Worm (Caenorhabditis elegans) whole organism, L1 larva: ENCODE results near the gene samp-1.

Source experiments
- egl-13 ChIP-seq: sonication (generic microtip); optimal IDR thresholded peaks from 2 replicates; lab custom pipeline; 2016; ENCODE audit warnings: missing genotype, missing genetic modification reagents, missing genetic modification characterization, missing compliant biosample characterization
- elt-3 ChIP-seq, 6 experiments: fragments of 150-350 bp in 1 of 6; sonication (generic microtip); optimal IDR thresholded peaks; 2 replicates each; lab custom pipeline; 2017 to 2018; ENCODE audit warnings: missing biosample characterization in 6 of 6, missing genetic modification characterization in 6 of 6, inconsistent platforms in 1 of 6
- fkh-10 ChIP-seq: sonication (generic microtip); optimal IDR thresholded peaks from 2 replicates; lab custom pipeline; 2017; ENCODE audit warnings: missing biosample characterization, missing genetic modification reagents, missing genetic modification characterization
- lin-13 ChIP-seq: fragments of 150-350 bp; optimal IDR thresholded peaks from 2 replicates; lab custom pipeline; 2014; ENCODE audit warnings: missing biosample characterization, missing genetic modification reagents, missing genetic modification characterization
- lin-35 ChIP-seq, 2 experiments: fragments of 150-350 bp; optimal IDR thresholded peaks; 2 replicates each; lab custom pipeline; 2014; ENCODE audit warnings: missing biosample characterization in 2 of 2, missing genetic modification characterization in 2 of 2, missing genetic modification reagents in 2 of 2
- mdl-1 ChIP-seq, 2 experiments: fragments of 150-350 bp; optimal IDR thresholded peaks; 2 replicates each; lab custom pipeline; 2014 to 2017; ENCODE audit warnings: missing biosample characterization in 2 of 2, missing genetic modification characterization in 2 of 2, inconsistent platforms in 1 of 2
- nhr-11 ChIP-seq: fragments of 150-350 bp; optimal IDR thresholded peaks from 2 replicates; lab custom pipeline; 2014; ENCODE audit warnings: missing biosample characterization, missing genetic modification characterization
- nhr-237 ChIP-seq: fragments of 150-350 bp; optimal IDR thresholded peaks from 2 replicates; lab custom pipeline; 2014; ENCODE audit warnings: missing biosample characterization, missing genetic modification characterization
- nhr-76 ChIP-seq: sonication (generic microtip); optimal IDR thresholded peaks from 2 replicates; lab custom pipeline; 2017; ENCODE audit warnings: missing biosample characterization, missing genetic modification characterization
- pqm-1 ChIP-seq: sonication (generic microtip); optimal IDR thresholded peaks from 3 replicates; lab custom pipeline; 2017; ENCODE audit warnings: missing biosample characterization, missing genetic modification characterization
- unc-62 ChIP-seq: fragments of 150-350 bp; optimal IDR thresholded peaks from 2 replicates; lab custom pipeline; 2014; ENCODE audit warnings: missing biosample characterization, missing genetic modification reagents, missing genetic modification characterization
- unc-98 ChIP-seq: fragments of 200-800 bp; sonication (Bioruptor generic); IDR thresholded peaks from 2 replicates; pipeline ENCODE4 v1.3.6; 2022; ENCODE audit warnings: missing genetic modification characterization, missing compliant biosample characterization

DNA sequence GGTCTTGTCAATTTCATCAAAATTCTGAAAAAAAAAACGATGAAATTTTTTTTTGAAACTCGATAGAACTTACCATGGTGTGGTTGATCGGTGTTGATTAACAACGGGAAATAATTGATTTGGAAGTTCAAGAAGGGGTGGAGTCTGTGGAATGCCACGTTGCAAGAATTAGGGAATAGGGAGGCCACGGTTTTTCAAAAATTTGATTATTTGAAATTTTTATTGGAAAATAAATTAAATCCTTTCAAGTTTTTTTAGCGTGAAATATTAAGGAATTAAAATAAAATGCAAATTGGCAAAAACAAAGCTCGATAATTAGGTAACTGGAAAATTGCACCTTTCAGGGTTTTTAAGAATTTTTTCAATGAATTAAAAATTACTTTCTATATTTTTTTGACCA is 36.8 kb downstream of the samp-1 start, which contains the start of gene rmd-3:
- no peak for TF ChIP-seq elt-3 (tag; optimal IDR thresholded peaks at IDR 0.05; lab: Kevin White, UChicago)
- no peak for TF ChIP-seq nhr-237 (tag; lab: Kevin White, UChicago)
- TF ChIP-seq lin-13 = no peak
- TF ChIP-seq lin-35 (GFP tag; optimal IDR thresholded peaks at IDR 0.05; lab: Kevin White, UChicago) = no peak
- no peak for TF ChIP-seq egl-13 (tag; lab: Kevin White, UChicago)
- TF ChIP-seq nhr-76 (tag; lab: Kevin White, UChicago) = no peak
- TF ChIP-seq nhr-11 (tag; lab: Kevin White, UChicago) = no peak
- TF ChIP-seq fkh-10 (GFP tag; lab: Kevin White, UChicago) = no peak
- TF ChIP-seq mdl-1 (tag; optimal IDR thresholded peaks at IDR 0.05; lab: Kevin White, UChicago) = no peak
- TF ChIP-seq pqm-1 (tag; lab: Kevin White, UChicago) = no peak
- TF ChIP-seq unc-98 (GFP tag; lab: Robert Waterston, UW) = no peak
- TF ChIP-seq unc-62 (GFP tag; lab: Kevin White, UChicago) = no peak
